Fruit fly (Drosophila melanogaster): ENCODE measurements around the gene eIF2beta.
A peak's percentile ranks its signal among the peaks of the same experiment; 100 is the strongest.

eIF2beta gene

DNA sequence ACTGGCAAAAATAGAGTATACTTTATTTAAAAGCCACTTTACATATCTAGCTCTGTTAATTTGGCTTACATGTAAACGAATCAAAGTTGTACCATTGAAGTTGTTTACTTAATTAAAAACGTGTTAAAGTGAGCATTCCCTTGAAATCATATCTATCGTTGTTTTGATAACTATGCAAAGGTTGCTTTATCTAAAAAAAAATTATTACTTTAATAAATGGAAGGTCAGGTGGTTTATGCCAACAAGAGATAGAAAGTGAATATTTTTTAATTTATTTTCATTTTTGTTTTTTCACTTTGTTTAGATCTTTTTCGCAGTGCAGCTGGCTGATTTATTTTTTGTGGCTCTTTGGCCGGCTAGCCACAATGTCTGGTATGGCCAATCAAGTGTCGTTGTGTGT is 43.6 kb downstream of the eIF2beta start (continued):
- TF ChIP-seq CG3726 (GFP tag; IDR thresholded peaks at IDR 0.05) (no peak), CG18619 (GFP tag; optimal IDR thresholded peaks at IDR 0.05) (peak; percentile 69), CG4404 (GFP tag; IDR thresholded peaks at IDR 0.05) (peak; percentile 33; the same call in 1 of the 2 replicates), Hsf (GFP tag; optimal IDR thresholded peaks at IDR 0.05) (peak; percentile 62), sug (tag; optimal IDR thresholded peaks at IDR 0.05) (peak; percentile 51), bcd (GFP tag; optimal IDR thresholded peaks at IDR 0.05) (peak; percentile 77), CG17912 (GFP tag; optimal IDR thresholded peaks at IDR 0.05) (no peak), CG9215 (GFP tag; IDR thresholded peaks at IDR 0.05) (peak; percentile 57), fd96Cb (tag; optimal IDR thresholded peaks at IDR 0.05) (peak; percentile 84), CG13894 (tag; optimal IDR thresholded peaks at IDR 0.05) (no peak), CG13775 (GFP tag; optimal IDR thresholded peaks at IDR 0.05) (peak; percentile 70), scrt (GFP tag; optimal IDR thresholded peaks at IDR 0.05) (peak; percentile 46), Rfx (GFP tag; IDR thresholded peaks at IDR 0.05) (peak; percentile 47; the same call in 1 of the 2 replicates), maf-S (GFP tag; optimal IDR thresholded peaks at IDR 0.05) (peak; percentile 20), grn (GFP tag; optimal IDR thresholded peaks at IDR 0.05) (no peak), da (GFP tag; optimal IDR thresholded peaks at IDR 0.05) (peak; percentile 15), Rx (GFP tag; IDR thresholded peaks at IDR 0.05) (peak; percentile 49), CG3281 (GFP tag; optimal IDR thresholded peaks at IDR 0.05) (peak; percentile 41), CG17328 (GFP tag; IDR thresholded peaks at IDR 0.05) (0 out of 2 replicates have a peak, but pooled peaks have one; percentile 46), crp (GFP tag; optimal IDR thresholded peaks at IDR 0.05) (peak in 1 of 2 experiments; percentile 16), Adf1 (GFP tag; IDR thresholded peaks at IDR 0.05) (no peak), E2f2 (GFP tag; IDR thresholded peaks at IDR 0.05) (peak; percentile 8; the same call in 1 of the 2 replicates), ATbp (GFP tag; optimal IDR thresholded peaks at IDR 0.05) (peak; percentile 67), E2f1 (GFP tag; IDR thresholded peaks at IDR 0.05) (peak; percentile 67), Neu2 (GFP tag; optimal IDR thresholded peaks at IDR 0.05; ENCODE audit: borderline replicate concordance) (no peak), shn (GFP tag; optimal IDR thresholded peaks at IDR 0.05) (peak; percentile 42), Blimp-1 (GFP tag; optimal IDR thresholded peaks at IDR 0.05) (peak; percentile 69), exex (tag; optimal IDR thresholded peaks at IDR 0.05) (peak; percentile 32), rib (GFP tag; IDR thresholded peaks at IDR 0.05) (peak; percentile 9; the same call in 1 of the 2 replicates), zfh1 (GFP tag; IDR thresholded peaks at IDR 0.05) (peak; percentile 72; the same call in 2 of the 3 replicates), cwo (GFP tag; optimal IDR thresholded peaks at IDR 0.05) (peak; percentile 56), Ptx1 (GFP tag; IDR thresholded peaks at IDR 0.05) (peak; percentile 79), CG14710 (tag; optimal IDR thresholded peaks at IDR 0.05) (peak; percentile 73), Hr78 (GFP tag; optimal IDR thresholded peaks at IDR 0.05) (peak in 1 of 2 experiments; percentile 15), Atf-2 (GFP tag; optimal IDR thresholded peaks at IDR 0.05) (peak; percentile 51), CG11696 (GFP tag; IDR thresholded peaks at IDR 0.05) (peak; percentile 52; the same call in 1 of the 2 replicates), CG15011 (GFP tag; optimal IDR thresholded peaks at IDR 0.05) (peak; percentile 51), Bdp1 (GFP tag; optimal IDR thresholded peaks at IDR 0.05) (peak; percentile 40), nmo (GFP tag; optimal IDR thresholded peaks at IDR 0.05) (peak; percentile 88), sisA (GFP tag; IDR thresholded peaks at IDR 0.05) (peak; percentile 74), D (optimal IDR thresholded peaks at IDR 0.05) (no peak), D (GFP tag; optimal IDR thresholded peaks at IDR 0.05) (peak; percentile 84), HHEX (GFP tag; optimal IDR thresholded peaks at IDR 0.05) (peak; percentile 72), CG2120 (GFP tag; optimal IDR thresholded peaks at IDR 0.05) (peak; percentile 60), NC2α (GFP tag; optimal IDR thresholded peaks at IDR 0.05) (peak; percentile 5), B-H1 (GFP tag; IDR thresholded peaks at IDR 0.05) (peak; percentile 66), fd64A (GFP tag; optimal IDR thresholded peaks at IDR 0.05) (no peak), ken (GFP tag; IDR thresholded peaks at IDR 0.05) (peak; percentile 27; the same call in 1 of the 3 replicates), bsh (GFP tag; optimal IDR thresholded peaks at IDR 0.05) (peak; percentile 55 to 71), CG12391 (tag; optimal IDR thresholded peaks at IDR 0.05) (peak; percentile 81)
